Fruit fly (Drosophila melanogaster): ENCODE measurements around the gene kraken.

DNA sequence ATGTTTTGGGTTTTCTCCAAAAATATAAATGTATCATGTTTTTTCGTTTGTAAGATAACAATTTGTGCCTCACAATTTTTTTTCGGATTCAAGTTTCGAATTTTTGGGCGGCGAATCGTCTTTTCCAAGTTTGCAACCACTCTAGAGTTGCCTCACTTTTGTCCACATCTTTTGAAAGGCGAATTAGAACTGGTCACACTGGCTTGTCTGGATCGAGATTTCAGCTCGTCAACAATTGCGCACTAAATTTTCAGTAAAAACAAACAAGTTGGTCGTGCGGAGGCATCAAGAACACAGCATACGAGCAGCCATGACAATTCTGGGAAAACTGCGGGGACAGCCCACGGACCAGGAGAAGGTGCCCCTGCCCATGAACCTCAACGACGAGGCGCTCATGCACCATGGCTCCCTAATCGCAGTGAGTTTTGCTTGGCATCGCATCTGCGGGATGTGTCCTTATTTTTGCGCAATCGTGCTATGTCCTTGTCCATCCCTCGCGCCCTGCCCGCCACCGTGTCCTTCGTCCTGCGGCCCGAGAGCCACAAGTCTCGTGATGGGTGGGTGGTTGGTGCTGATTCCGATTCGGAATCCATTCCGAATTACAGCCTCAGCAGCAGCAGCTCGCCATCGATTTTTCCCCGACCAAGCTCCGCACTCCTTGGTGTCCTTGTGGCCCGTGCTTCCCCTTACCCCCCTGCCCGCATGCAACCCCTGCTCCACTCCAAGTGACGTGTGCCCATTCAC is 31.2 kb upstream of the kraken start, which contains the start of gene CG3662:
- TF ChIP-seq CG11902 (GFP tag; optimal IDR thresholded peaks at IDR 0.05) (no peak), lz (GFP tag; optimal IDR thresholded peaks at IDR 0.05) (no peak)

All from whole organism, prepupa.